Fruit fly (Drosophila melanogaster) whole organism, wandering third instar larva: ENCODE data around the gene hoip.

Source experiments
- Mio ChIP-seq: sonication (Bioruptor generic); optimal IDR thresholded peaks from 2 replicates; lab custom pipeline; 2016; ENCODE audit warnings: missing biosample characterization, missing genetic modification characterization
- Myc ChIP-seq: fragments of >200 bp; optimal IDR thresholded peaks from 2 replicates; lab custom pipeline; 2017
- foxo ChIP-seq, 2 experiments: fragments of 200-800 bp; sonication (Bioruptor generic); optimal IDR thresholded peaks; 2 replicates in 1 of 2; 3 replicates in 1 of 2; lab custom pipeline; 2016 to 2017; ENCODE audit warnings: missing biosample characterization in 2 of 2, missing genetic modification characterization in 2 of 2
- psq ChIP-seq: fragments of 200-800 bp; sonication (Bioruptor generic); optimal IDR thresholded peaks from 3 replicates; lab custom pipeline; 2017; ENCODE audit warnings: missing biosample characterization, mild to moderate bottlenecking, missing genetic modification characterization, moderate library complexity
- usp ChIP-seq: fragments of >200 bp; optimal IDR thresholded peaks from 2 replicates; lab custom pipeline; 2017; ENCODE audit warnings: missing biosample characterization, missing genetic modification characterization

DNA sequence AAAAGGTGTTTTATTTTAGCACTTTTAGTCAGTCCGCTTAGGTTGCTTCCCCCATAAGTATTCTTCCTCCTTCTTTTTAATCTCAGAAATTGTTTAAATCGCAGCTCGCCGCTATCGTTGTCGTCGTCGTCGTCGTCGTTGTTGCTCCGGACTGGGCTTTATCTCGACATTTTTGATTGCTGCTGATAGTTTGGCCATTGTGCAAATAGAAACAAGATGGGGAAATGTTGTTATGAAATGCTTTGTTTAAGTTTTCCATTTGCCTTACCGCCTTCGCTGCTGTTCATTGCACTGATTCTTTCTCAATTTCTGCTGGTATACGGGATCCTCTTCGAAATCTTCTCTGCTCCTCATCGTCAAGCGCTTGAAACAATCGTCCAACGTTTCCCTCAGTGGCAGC, 3.4 kb downstream of the hoip start:
- TF ChIP-seq Myc (lab: Kevin White, UChicago), result no peak
- TF ChIP-seq usp (GFP tag; lab: Kevin White, UChicago), result no peak
- no peak for TF ChIP-seq foxo (GFP tag; optimal IDR thresholded peaks at IDR 0.05; lab: Kevin White, UChicago)
- TF ChIP-seq psq (GFP tag; lab: Kevin White, UChicago), result no peak
- TF ChIP-seq Mio (GFP tag; lab: Kevin White, UChicago), result no peak
